Worm (Caenorhabditis elegans): ENCODE data around the gene ttr-41.

The ttr-41 gene

DNA sequence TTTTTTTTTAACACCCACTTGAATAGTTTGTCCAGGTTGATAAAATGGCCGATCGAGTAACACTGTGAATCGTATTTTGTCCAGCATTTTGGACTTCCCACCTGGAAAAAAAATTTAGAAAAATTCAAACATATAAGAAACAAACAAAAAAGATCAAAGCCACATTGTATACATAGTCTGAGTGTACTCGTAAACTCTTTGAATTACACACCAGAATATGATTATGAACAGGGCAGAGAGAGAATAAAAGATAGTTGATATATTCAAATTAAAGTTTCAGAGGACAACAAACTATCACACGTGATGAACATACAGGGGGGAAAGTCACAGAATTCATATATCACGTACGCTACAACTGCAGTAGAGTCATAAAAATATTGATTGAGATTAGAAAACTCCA is 38.6 kb upstream of the ttr-41 start, which contains the start of gene ttm-2:
Gene ttm-2 (minus strand): TSS at position 101 of the 400 bp plus-strand sequence.
- TF ChIP-seq ztf-4 (tag; optimal IDR thresholded peaks at IDR 0.05), result no peak
- TF ChIP-seq aha-1 (tag; optimal IDR thresholded peaks at IDR 0.05), result no peak
- TF ChIP-seq fkh-4 (tag; optimal IDR thresholded peaks at IDR 0.05; ENCODE audit: borderline replicate concordance), result no peak
- no peak for TF ChIP-seq ces-1 (GFP tag; optimal IDR thresholded peaks at IDR 0.05)
- no peak for TF ChIP-seq hlh-4 (tag; optimal IDR thresholded peaks at IDR 0.05)
- TF ChIP-seq nhr-76 (tag; optimal IDR thresholded peaks at IDR 0.05), result no peak
- TF ChIP-seq zag-1 (tag; optimal IDR thresholded peaks at IDR 0.05), result no peak
- TF ChIP-seq lin-13 (GFP tag; optimal IDR thresholded peaks at IDR 0.05), result no peak
- TF ChIP-seq fkh-8 (tag; optimal IDR thresholded peaks at IDR 0.05), result no peak
- no peak for TF ChIP-seq blmp-1 (tag; optimal IDR thresholded peaks at IDR 0.05)
- TF ChIP-seq unc-62 (GFP tag; optimal IDR thresholded peaks at IDR 0.05), result no peak
- TF ChIP-seq fkh-10 (GFP tag; optimal IDR thresholded peaks at IDR 0.05), result no peak
- no peak for TF ChIP-seq nhr-90 (tag; optimal IDR thresholded peaks at IDR 0.05; ENCODE audit: poor library complexity)

DNA sequence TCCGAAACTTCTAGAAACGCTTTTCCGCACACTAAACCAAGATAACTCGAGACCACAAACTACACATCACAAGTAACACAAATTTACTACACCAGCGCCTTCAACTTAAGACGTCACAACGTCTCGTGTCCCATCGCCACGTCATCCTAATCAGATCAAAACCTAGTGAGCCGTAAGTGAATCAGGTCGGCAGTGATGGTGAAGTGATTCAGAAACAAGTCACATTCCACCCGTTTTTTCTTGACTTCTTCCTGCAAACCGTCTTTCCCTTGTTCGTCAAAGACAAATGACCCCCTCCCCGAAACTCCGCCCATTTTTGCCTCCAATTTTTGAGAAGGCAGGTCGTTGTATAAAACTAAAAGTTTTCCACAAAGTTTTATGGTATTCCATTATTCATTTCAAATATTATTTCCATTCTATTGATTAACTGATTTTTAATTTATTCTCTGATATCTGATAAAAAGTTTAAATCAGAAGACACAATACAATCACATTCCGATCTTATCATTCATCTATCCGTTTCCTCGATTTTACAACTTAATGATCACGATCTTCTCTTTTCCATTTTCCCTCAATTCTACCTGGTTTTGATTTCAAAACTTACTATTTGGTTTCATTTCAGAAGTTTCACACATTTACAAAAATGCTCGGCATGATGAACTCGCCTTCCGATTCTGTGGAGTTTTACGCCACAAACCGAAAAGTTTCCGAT is 35.1 kb upstream of the ttr-41 start, which contains the start of gene F26G1.2:
Gene F26G1.2 (plus strand): TSS at position 508 of the 712 bp plus-strand sequence.
- TF ChIP-seq Y116A8C.19 (tag; optimal IDR thresholded peaks at IDR 0.05; ENCODE audit: borderline replicate concordance) (no peak), lin-14 (GFP tag; optimal IDR thresholded peaks at IDR 0.05) (peak; percentile 8), fkh-4 (tag; optimal IDR thresholded peaks at IDR 0.05; ENCODE audit: borderline replicate concordance) (no peak), skn-1 (tag; optimal IDR thresholded peaks at IDR 0.05) (no peak), elt-3 (tag; optimal IDR thresholded peaks at IDR 0.05) (peak in 1 of 6 experiments; percentile 69), lir-3 (tag; optimal IDR thresholded peaks at IDR 0.05; ENCODE audit: poor library complexity) (no peak), aly-2 (tag; optimal IDR thresholded peaks at IDR 0.05) (no peak), ets-5 (GFP tag; IDR thresholded peaks at IDR 0.05) (no peak), mab-9 (GFP tag; IDR thresholded peaks at IDR 0.05) (no peak), efl-1 (optimal IDR thresholded peaks at IDR 0.05) (no peak), efl-1 (GFP tag; optimal IDR thresholded peaks at IDR 0.05 in 1 of 2) (peak in 1 of 2 experiments; percentile 90), pqm-1 (tag; optimal IDR thresholded peaks at IDR 0.05) (no peak), unc-130 (tag; optimal IDR thresholded peaks at IDR 0.05) (no peak), vab-15 (tag; optimal IDR thresholded peaks at IDR 0.05) (no peak), ztf-4 (tag; optimal IDR thresholded peaks at IDR 0.05) (no peak), dsc-1 (tag; optimal IDR thresholded peaks at IDR 0.05) (no peak), rnt-1 (tag; optimal IDR thresholded peaks at IDR 0.05) (no peak), nhr-76 (tag; optimal IDR thresholded peaks at IDR 0.05) (no peak), unc-98 (GFP tag; IDR thresholded peaks at IDR 0.05) (no peak), nhr-90 (tag; optimal IDR thresholded peaks at IDR 0.05; ENCODE audit: poor library complexity) (no peak), C34B4.2 (tag; optimal IDR thresholded peaks at IDR 0.05) (no peak), zip-4 (GFP tag; optimal IDR thresholded peaks at IDR 0.05) (no peak), ceh-63 (GFP tag; optimal IDR thresholded peaks at IDR 0.05) (no peak), sptf-1 (tag; optimal IDR thresholded peaks at IDR 0.05) (no peak), zag-1 (tag; optimal IDR thresholded peaks at IDR 0.05) (no peak), unc-30 (tag; optimal IDR thresholded peaks at IDR 0.05) (no peak), irx-1 (tag; optimal IDR thresholded peaks at IDR 0.05) (no peak), F16B12.6 (tag; optimal IDR thresholded peaks at IDR 0.05) (no peak), nhr-237 (tag; optimal IDR thresholded peaks at IDR 0.05) (no peak), lsy-2 (tag; optimal IDR thresholded peaks at IDR 0.05) (peak in 1 of 2 experiments; percentile 24), lin-39 (tag; optimal IDR thresholded peaks at IDR 0.05) (no peak), ama-1 (optimal IDR thresholded peaks at IDR 0.05) (no peak), pag-3 (tag; optimal IDR thresholded peaks at IDR 0.05; ENCODE audit: borderline replicate concordance, insufficient read depth) (no peak), jun-1 (tag; optimal IDR thresholded peaks at IDR 0.05) (no peak), lin-35 (GFP tag; optimal IDR thresholded peaks at IDR 0.05) (peak in 1 of 2 experiments; percentile 32), unc-62 (GFP tag; optimal IDR thresholded peaks at IDR 0.05) (no peak), xbp-1 (tag; optimal IDR thresholded peaks at IDR 0.05) (peak; percentile 36), fkh-8 (tag; optimal IDR thresholded peaks at IDR 0.05) (peak; percentile 32), alr-1 (tag; optimal IDR thresholded peaks at IDR 0.05; ENCODE audit: borderline replicate concordance) (no peak), mef-2 (tag; optimal IDR thresholded peaks at IDR 0.05) (no peak), ceh-88 (GFP tag; IDR thresholded peaks at IDR 0.05) (no peak), egl-27 (tag; optimal IDR thresholded peaks at IDR 0.05) (no peak), grh-1 (GFP tag; IDR thresholded peaks at IDR 0.05) (peak; percentile 25; the same call in 1 of the 2 replicates)

All from whole organism, L1 larva.